Worm (Caenorhabditis elegans): Measurements from ENCODE around the gene ifc-2.

DNA sequence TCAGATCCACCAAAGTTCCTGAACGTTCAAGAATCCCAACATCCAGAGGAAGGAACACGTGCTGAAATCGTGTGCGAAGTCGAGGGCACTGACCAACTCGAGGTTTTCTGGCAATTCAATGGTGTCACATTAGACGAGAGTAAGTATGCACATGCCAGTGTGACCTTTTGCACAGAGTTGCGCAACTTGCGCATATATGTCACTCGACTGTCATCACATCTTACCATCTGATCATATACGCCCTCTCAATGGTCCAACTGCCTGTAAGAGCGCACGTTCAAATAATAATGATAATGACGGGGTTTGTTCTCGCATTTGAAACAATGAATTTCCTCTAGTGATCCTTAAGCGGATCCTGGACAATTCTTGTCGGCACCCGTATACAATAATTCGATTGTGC is 41.5 kb upstream of the ifc-2 start:
- no peak for TF ChIP-seq T22C8.4 (GFP tag; IDR thresholded peaks at IDR 0.05)
- TF ChIP-seq med-1 (GFP tag; optimal IDR thresholded peaks at IDR 0.05; ENCODE audit: insufficient read depth) = no peak
- TF ChIP-seq klf-2 (GFP tag; conservative IDR thresholded peaks at IDR 0.05) = no peak
- no peak for TF ChIP-seq flt-1 (GFP tag; IDR thresholded peaks at IDR 0.05)
- TF ChIP-seq ztf-29 (GFP tag; IDR thresholded peaks at IDR 0.05) = no peak
- TF ChIP-seq ztf-23 (GFP tag; IDR thresholded peaks at IDR 0.05) = no peak
